Worm (Caenorhabditis elegans) whole organism, early embryonic: ENCODE data around the gene srv-5.

Experiments used
- B0310.2 ChIP-seq: sonication (generic microtip); optimal IDR thresholded peaks from 2 replicates; lab custom pipeline; 2016; ENCODE audit warnings: mild to moderate bottlenecking, missing genetic modification characterization, missing compliant biosample characterization
- F13C5.2 ChIP-seq: sonication (generic microtip); optimal IDR thresholded peaks from 2 replicates; lab custom pipeline; 2017; ENCODE audit warnings: mild to moderate bottlenecking, missing genetic modification characterization, inconsistent platforms, missing compliant biosample characterization
- aly-1 ChIP-seq: sonication (generic microtip); optimal IDR thresholded peaks from 2 replicates; lab custom pipeline; 2016; ENCODE audit warnings: missing genetic modification characterization, missing compliant biosample characterization
- ama-1 ChIP-seq: fragments of 150-350 bp; optimal IDR thresholded peaks from 2 replicates; lab custom pipeline; 2014
- ceh-13 ChIP-seq: fragments of 200-800 bp; sonication (Bioruptor generic); optimal IDR thresholded peaks from 2 replicates; lab custom pipeline; 2018; ENCODE audit warnings: mild to moderate bottlenecking, missing genetic modification characterization, missing compliant biosample characterization
- ceh-36 ChIP-seq: sonication (generic microtip); optimal IDR thresholded peaks from 2 replicates; lab custom pipeline; 2016; ENCODE audit warnings: missing genetic modification characterization, inconsistent platforms, missing compliant biosample characterization
- ets-7 ChIP-seq: sonication (generic microtip); optimal IDR thresholded peaks from 2 replicates; lab custom pipeline; 2016; ENCODE audit warnings: missing genotype, missing genetic modification characterization, missing compliant biosample characterization
- flt-1 ChIP-seq: fragments of 200-800 bp; sonication (Bioruptor generic); IDR thresholded peaks from 2 replicates; pipeline ENCODE4 v1.3.6; 2022; ENCODE audit warnings: missing genetic modification characterization, missing compliant biosample characterization
- hmbx-1 ChIP-seq: sonication (generic microtip); optimal IDR thresholded peaks from 2 replicates; lab custom pipeline; 2016; ENCODE audit warnings: mild to moderate bottlenecking, missing genetic modification characterization, missing compliant biosample characterization
- hmg-4 ChIP-seq: fragments of 200-800 bp; sonication (Bioruptor generic); optimal IDR thresholded peaks from 2 replicates; lab custom pipeline; 2018; ENCODE audit warnings: mild to moderate bottlenecking, missing genetic modification characterization, missing compliant biosample characterization
- hnd-1 ChIP-seq: sonication (generic microtip); optimal IDR thresholded peaks from 2 replicates; lab custom pipeline; 2016; ENCODE audit warnings: missing genetic modification characterization, missing compliant biosample characterization
- pes-1 ChIP-seq: fragments of 200-800 bp; sonication (Bioruptor generic); IDR thresholded peaks from 2 replicates; pipeline ENCODE4 v1.3.6; 2022; ENCODE audit warnings: missing genetic modification reagents, missing genetic modification characterization, missing compliant biosample characterization
- scrt-1 ChIP-seq: fragments of 200-800 bp; sonication (Bioruptor generic); IDR thresholded peaks from 2 replicates; pipeline ENCODE4 v1.3.6; 2022; ENCODE audit warnings: missing genetic modification characterization, missing compliant biosample characterization
- sea-1 ChIP-seq: fragments of 200-800 bp; sonication (Bioruptor generic); conservative IDR thresholded peaks from 2 replicates; pipeline ENCODE4 v1.3.6; 2022; ENCODE audit warnings: missing genetic modification characterization, missing compliant biosample characterization
- tbx-11 ChIP-seq: fragments of 200-800 bp; sonication (Bioruptor generic); IDR thresholded peaks from 2 replicates; pipeline ENCODE4 v1.3.6; 2022; ENCODE audit warnings: missing genetic modification characterization, missing compliant biosample characterization
- tbx-37 ChIP-seq: fragments of 200-800 bp; sonication (Bioruptor generic); conservative IDR thresholded peaks from 2 replicates; pipeline ENCODE4 v1.3.6; 2022; ENCODE audit warnings: missing genetic modification reagents, missing genetic modification characterization, missing compliant biosample characterization
- tra-4 ChIP-seq: sonication (generic microtip); optimal IDR thresholded peaks from 2 replicates; lab custom pipeline; 2017; ENCODE audit warnings: missing genetic modification characterization, missing compliant biosample characterization

Gene srv-5

DNA sequence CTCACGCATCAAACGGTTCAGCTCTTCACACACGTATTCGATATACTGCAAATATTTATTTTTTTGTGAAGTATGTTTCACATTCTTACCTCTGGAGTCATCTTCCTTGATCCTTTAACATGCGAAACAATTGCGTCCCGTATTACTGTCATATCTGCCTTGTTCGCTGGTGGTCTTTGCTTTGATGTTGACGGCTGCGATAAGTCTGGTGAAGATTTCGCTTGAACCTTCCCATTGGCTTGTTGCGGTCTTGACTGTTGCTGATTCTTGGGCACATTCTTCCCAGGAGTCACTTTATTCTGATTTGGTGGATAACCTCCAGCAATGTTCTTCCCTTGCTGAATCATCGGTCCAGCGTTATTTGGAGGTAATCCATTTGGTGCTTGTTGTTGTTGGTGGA, 51.1 kb downstream of the srv-5 start:
- TF ChIP-seq sea-1 (GFP tag; lab: Robert Waterston, UW) (no peak), ama-1 (lab: Kevin White, UChicago) (no peak), tbx-11 (no peak), hnd-1 (tag; lab: Kevin White, UChicago) (no peak), aly-1 (tag; lab: Kevin White, UChicago) (no peak), scrt-1 (GFP tag; lab: Robert Waterston, UW) (no peak), tra-4 (tag; lab: Kevin White, UChicago) (no peak), hmg-4 (GFP tag; lab: Kevin White, UChicago) (no peak), flt-1 (GFP tag; lab: Robert Waterston, UW) (no peak), tbx-37 (GFP tag; lab: Robert Waterston, UW) (no peak), F13C5.2 (tag; lab: Kevin White, UChicago) (no peak), ceh-36 (tag; lab: Kevin White, UChicago) (no peak), hmbx-1 (no peak), pes-1 (GFP tag; lab: Robert Waterston, UW) (no peak), ets-7 (no peak), ceh-13 (GFP tag; lab: Kevin White, UChicago) (no peak), B0310.2 (tag; lab: Kevin White, UChicago) (no peak)
